Worm (Caenorhabditis elegans) whole organism, L3 larva: ENCODE results near the gene str-247.

Experiments used
- R02D3.7 ChIP-seq: fragments of 150-350 bp; optimal IDR thresholded peaks from 2 replicates; lab custom pipeline; 2014; ENCODE audit warnings: missing biosample characterization, missing genetic modification characterization
- ZK546.5 ChIP-seq: sonication (generic microtip); optimal IDR thresholded peaks from 2 replicates; lab custom pipeline; 2017; ENCODE audit warnings: missing biosample characterization, missing genetic modification characterization
- aly-2 ChIP-seq: fragments of 150-350 bp; optimal IDR thresholded peaks from 2 replicates; lab custom pipeline; 2014; ENCODE audit warnings: missing biosample characterization, missing genetic modification characterization
- ceh-16 ChIP-seq: sonication (generic microtip); optimal IDR thresholded peaks from 2 replicates; lab custom pipeline; 2017; ENCODE audit warnings: missing biosample characterization, missing genetic modification characterization
- ceh-28 ChIP-seq: fragments of 150-350 bp; optimal IDR thresholded peaks from 2 replicates; lab custom pipeline; 2014; ENCODE audit warnings: missing biosample characterization, missing genetic modification reagents, missing genetic modification characterization
- ceh-9 ChIP-seq: sonication (generic microtip); optimal IDR thresholded peaks from 2 replicates; lab custom pipeline; 2018; ENCODE audit warnings: missing biosample characterization, missing genetic modification characterization
- daf-12 ChIP-seq: fragments of 150-350 bp; optimal IDR thresholded peaks from 2 replicates; lab custom pipeline; 2014; ENCODE audit warnings: missing biosample characterization, missing genetic modification reagents, missing genetic modification characterization
- egl-27 ChIP-seq: sonication (generic microtip); optimal IDR thresholded peaks from 4 replicates; lab custom pipeline; 2017; ENCODE audit warnings: missing biosample characterization, missing genetic modification reagents, missing genetic modification characterization
- elt-1 ChIP-seq: fragments of 150-350 bp; optimal IDR thresholded peaks from 2 replicates; lab custom pipeline; 2014; ENCODE audit warnings: missing biosample characterization, missing genetic modification characterization
- elt-3 ChIP-seq, 3 experiments: fragments of 150-350 bp in 1 of 3; sonication (generic microtip) in 2 of 3; optimal IDR thresholded peaks; 2 replicates in 2 of 3; 4 replicates in 1 of 3; lab custom pipeline; 2014 to 2017; ENCODE audit warnings: missing biosample characterization in 3 of 3, missing genetic modification characterization in 3 of 3
- eor-1 ChIP-seq, 2 experiments: fragments of 150-350 bp; optimal IDR thresholded peaks; 2 replicates each; lab custom pipeline; 2014 to 2018; ENCODE audit warnings: missing biosample characterization in 2 of 2, missing genetic modification characterization in 2 of 2
- fkh-10 ChIP-seq: sonication (generic microtip); optimal IDR thresholded peaks from 2 replicates; lab custom pipeline; 2017; ENCODE audit warnings: missing biosample characterization, missing genetic modification reagents, missing genetic modification characterization
- fkh-2 ChIP-seq: fragments of 150-350 bp; optimal IDR thresholded peaks from 2 replicates; lab custom pipeline; 2014; ENCODE audit warnings: missing biosample characterization, missing genetic modification reagents, missing genetic modification characterization
- fos-1 ChIP-seq: fragments of 150-350 bp; optimal IDR thresholded peaks from 2 replicates; lab custom pipeline; 2014; ENCODE audit warnings: missing biosample characterization, missing genetic modification characterization
- hmg-11 ChIP-seq: sonication (generic microtip); optimal IDR thresholded peaks from 2 replicates; lab custom pipeline; 2016; ENCODE audit warnings: missing genetic modification characterization, missing compliant biosample characterization
- jun-1 ChIP-seq: fragments of 150-350 bp; optimal IDR thresholded peaks from 2 replicates; lab custom pipeline; 2014; ENCODE audit warnings: missing biosample characterization, missing genetic modification reagents, missing genetic modification characterization
- lin-15B ChIP-seq: fragments of 150-350 bp; optimal IDR thresholded peaks from 2 replicates; lab custom pipeline; 2014; ENCODE audit warnings: missing biosample characterization, missing genetic modification characterization
- lin-39 ChIP-seq: fragments of 150-350 bp; optimal IDR thresholded peaks from 2 replicates; lab custom pipeline; 2018; ENCODE audit warnings: missing biosample characterization, missing genetic modification reagents, missing genetic modification characterization
- lsy-12 ChIP-seq: sonication (generic microtip); optimal IDR thresholded peaks from 2 replicates; lab custom pipeline; 2016; ENCODE audit warnings: mild to moderate bottlenecking, missing genetic modification characterization, missing compliant biosample characterization
- mdl-1 ChIP-seq: fragments of 150-350 bp; optimal IDR thresholded peaks from 2 replicates; lab custom pipeline; 2014; ENCODE audit warnings: missing biosample characterization, missing genetic modification characterization
- nhr-11 ChIP-seq: fragments of 150-350 bp; optimal IDR thresholded peaks from 2 replicates; lab custom pipeline; 2014; ENCODE audit warnings: missing biosample characterization, missing genetic modification characterization
- nhr-12 ChIP-seq: fragments of 150-350 bp; optimal IDR thresholded peaks from 2 replicates; lab custom pipeline; 2014; ENCODE audit warnings: missing biosample characterization, missing genetic modification characterization
- nhr-23 ChIP-seq: fragments of 150-350 bp; optimal IDR thresholded peaks from 2 replicates; lab custom pipeline; 2014; ENCODE audit warnings: missing biosample characterization, missing genetic modification reagents, missing genetic modification characterization
- nhr-237 ChIP-seq: fragments of 150-350 bp; optimal IDR thresholded peaks from 2 replicates; lab custom pipeline; 2014; ENCODE audit warnings: missing biosample characterization, missing genetic modification characterization
- nhr-25 ChIP-seq: sonication (generic microtip); optimal IDR thresholded peaks from 2 replicates; lab custom pipeline; 2017; ENCODE audit warnings: missing biosample characterization, missing genetic modification characterization
- nhr-28 ChIP-seq: fragments of 150-350 bp; optimal IDR thresholded peaks from 2 replicates; lab custom pipeline; 2014; ENCODE audit warnings: missing biosample characterization, missing genetic modification characterization
- nhr-43 ChIP-seq: sonication (generic microtip); optimal IDR thresholded peaks from 2 replicates; lab custom pipeline; 2016; ENCODE audit warnings: mild to moderate bottlenecking, missing genetic modification characterization, missing compliant biosample characterization; ENCODE audit not compliant: poor library complexity, severe bottlenecking
- nhr-76 ChIP-seq: fragments of 150-350 bp; sonication (generic microtip); optimal IDR thresholded peaks from 5 replicates; lab custom pipeline; 2014; ENCODE audit warnings: missing biosample characterization, missing genetic modification characterization
- pqm-1 ChIP-seq: fragments of 150-350 bp; optimal IDR thresholded peaks from 2 replicates; lab custom pipeline; 2017; ENCODE audit warnings: missing biosample characterization, missing genetic modification characterization, inconsistent platforms
- sea-2 ChIP-seq: fragments of 150-350 bp; sonication (generic microtip); optimal IDR thresholded peaks from 4 replicates; lab custom pipeline; 2014; ENCODE audit warnings: missing biosample characterization, missing genetic modification reagents, missing genetic modification characterization
- tbx-2 ChIP-seq: sonication (generic microtip); optimal IDR thresholded peaks from 2 replicates; lab custom pipeline; 2016; ENCODE audit warnings: mild to moderate bottlenecking, missing genetic modification characterization, missing compliant biosample characterization
- zag-1 ChIP-seq: fragments of 150-350 bp; optimal IDR thresholded peaks from 2 replicates; lab custom pipeline; 2014; ENCODE audit warnings: missing biosample characterization, missing genetic modification characterization
- ztf-11 ChIP-seq: fragments of 150-350 bp; optimal IDR thresholded peaks from 2 replicates; lab custom pipeline; 2014; ENCODE audit warnings: missing biosample characterization, missing genetic modification characterization
- ztf-4 ChIP-seq: fragments of 150-350 bp; optimal IDR thresholded peaks from 2 replicates; lab custom pipeline; 2014; ENCODE audit warnings: missing biosample characterization, missing genetic modification characterization

The str-247 gene

ce11 chrV:3919289-3919688 lies 34.5 kb upstream of the str-247 start, which contains the start of gene srx-66:
Gene srx-66, plus strand, starts transcription at chrV:3919589.
- TF ChIP-seq lsy-12 (tag; lab: Kevin White, UChicago) (no peak), ceh-28 (tag; lab: Kevin White, UChicago) (no peak), nhr-11 (no peak), fkh-2 (tag; lab: Kevin White, UChicago) (no peak), nhr-28 (tag; lab: Kevin White, UChicago) (no peak), nhr-12 (no peak), nhr-23 (tag; lab: Kevin White, UChicago) (no peak), lin-15B (tag; lab: Kevin White, UChicago) (no peak), nhr-237 (tag; lab: Kevin White, UChicago) (no peak), elt-3 (tag; optimal IDR thresholded peaks at IDR 0.05; lab: Kevin White, UChicago) (no peak), nhr-25 (tag; lab: Kevin White, UChicago) (no peak)

- no peak for TF ChIP-seq R02D3.7 (tag; lab: Kevin White, UChicago)
- TF ChIP-seq daf-12 (tag; lab: Kevin White, UChicago), result no peak
- TF ChIP-seq ceh-9, result no peak
- TF ChIP-seq nhr-76 (tag; lab: Kevin White, UChicago), result no peak
- no peak for TF ChIP-seq ztf-4 (tag; lab: Kevin White, UChicago)
- no peak for TF ChIP-seq jun-1
- TF ChIP-seq sea-2 (GFP tag; lab: Kevin White, UChicago), result no peak
- TF ChIP-seq egl-27 (tag; lab: Kevin White, UChicago), result no peak
- no peak for TF ChIP-seq elt-1 (tag; lab: Kevin White, UChicago)
- TF ChIP-seq nhr-43 (tag; lab: Kevin White, UChicago), result no peak
- no peak for TF ChIP-seq zag-1
- TF ChIP-seq lin-39 (tag; lab: Kevin White, UChicago), result no peak
- no peak for TF ChIP-seq ztf-11 (tag; lab: Kevin White, UChicago)
- no peak for TF ChIP-seq elt-3 (tag; optimal IDR thresholded peaks at IDR 0.05; lab: Kevin White, UChicago)
Measured at ce11 chrV:3921635-3922034, 32.2 kb upstream of the str-247 start, which contains the start of gene srx-65. Gene srx-65, plus strand, starts transcription at chrV:3921935.

DNA sequence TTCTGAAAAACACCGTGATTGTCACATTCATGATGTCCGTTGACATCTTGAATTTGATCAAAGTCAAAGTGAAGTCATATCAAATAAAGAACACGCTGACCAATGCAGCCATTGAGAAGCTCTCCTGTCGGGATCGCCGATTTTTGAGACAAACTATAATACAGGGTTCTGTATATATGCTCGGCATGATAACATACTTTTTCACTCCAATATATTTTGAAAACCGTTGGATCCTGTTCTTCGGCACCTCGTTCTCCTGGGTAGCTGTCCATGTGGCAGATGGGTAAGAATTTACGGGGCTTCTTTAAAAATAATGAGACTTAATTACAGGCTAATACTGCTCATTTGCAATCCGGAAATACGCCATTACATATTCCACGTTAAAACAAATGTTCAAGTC lies 31.3 kb upstream of the str-247 start:
- TF ChIP-seq nhr-25 (tag; lab: Kevin White, UChicago) (no peak), ceh-16 (tag; lab: Kevin White, UChicago) (no peak), eor-1 (tag; optimal IDR thresholded peaks at IDR 0.05; lab: Kevin White, UChicago) (no peak), fkh-10 (GFP tag; lab: Kevin White, UChicago) (no peak)

ce11 chrV:3927522-3927921 lies 26.3 kb upstream of the str-247 start:
- no peak for TF ChIP-seq nhr-43 (tag; lab: Kevin White, UChicago)
- no peak for TF ChIP-seq jun-1
- TF ChIP-seq ZK546.5, result no peak
- no peak for TF ChIP-seq ztf-11 (tag; lab: Kevin White, UChicago)
- no peak for TF ChIP-seq fkh-10 (GFP tag; lab: Kevin White, UChicago)
- no peak for TF ChIP-seq pqm-1 (tag; lab: Kevin White, UChicago)

DNA sequence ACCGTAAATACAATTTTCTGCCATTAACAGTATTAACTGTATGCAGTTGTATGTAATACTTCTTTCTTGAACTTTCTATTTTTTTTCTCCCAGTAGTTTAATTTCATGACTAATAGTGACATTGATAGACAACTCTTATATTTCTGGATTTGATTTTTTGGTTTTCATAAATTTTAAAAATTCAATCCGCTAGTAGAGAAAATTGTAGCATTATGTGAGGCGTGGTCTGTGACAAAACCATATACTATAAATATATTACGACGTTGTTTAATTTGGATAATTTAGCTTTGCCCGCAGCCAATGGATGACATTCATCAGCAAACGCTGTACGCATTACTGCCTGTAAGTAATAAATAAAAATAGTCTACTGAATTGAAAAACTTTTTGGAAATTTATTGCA lies 24.7 kb upstream of the str-247 start, which contains the start of gene srx-64:
Gene srx-64, plus strand, starts transcription at position 301 of the 400 bp plus-strand sequence.
- TF ChIP-seq nhr-43 (tag; lab: Kevin White, UChicago), result no peak
- TF ChIP-seq aly-2 (tag; lab: Kevin White, UChicago), result no peak
- no peak for TF ChIP-seq fos-1
- TF ChIP-seq mdl-1 (tag; lab: Kevin White, UChicago), result no peak
- TF ChIP-seq tbx-2 (tag; lab: Kevin White, UChicago), result no peak
- no peak for TF ChIP-seq ceh-28 (tag; lab: Kevin White, UChicago)
- no peak for TF ChIP-seq hmg-11 (tag; lab: Kevin White, UChicago)
